Fruit fly (Drosophila melanogaster) whole organism, prepupa: Measurements from ENCODE around the gene bip1.

Experiments
- CG1621 ChIP-seq: fragments of 200-800 bp; sonication (Bioruptor generic); optimal IDR thresholded peaks from 3 replicates; lab custom pipeline; 2018; ENCODE audit warnings: missing biosample characterization, mild to moderate bottlenecking, missing genetic modification characterization
- CG3919 ChIP-seq: fragments of 200-800 bp; sonication (Bioruptor generic); optimal IDR thresholded peaks from 3 replicates; lab custom pipeline; 2016; ENCODE audit warnings: missing biosample characterization, missing genetic modification characterization
- CG6854 ChIP-seq: fragments of 200-800 bp; sonication (Bioruptor generic); optimal IDR thresholded peaks from 2 replicates; lab custom pipeline; 2017; ENCODE audit warnings: missing biosample characterization, mild to moderate bottlenecking, missing genetic modification characterization
- CG9139 ChIP-seq: fragments of 200-800 bp; sonication (Bioruptor generic); optimal IDR thresholded peaks from 3 replicates; lab custom pipeline; 2017; ENCODE audit warnings: missing biosample characterization, mild to moderate bottlenecking, missing genetic modification characterization
- Hr39 ChIP-seq: fragments of 200-800 bp; sonication (Bioruptor generic); optimal IDR thresholded peaks from 2 replicates; lab custom pipeline; 2016; ENCODE audit warnings: missing biosample characterization, missing genetic modification characterization
- Lpt ChIP-seq: fragments of 200-800 bp; sonication (Bioruptor generic); optimal IDR thresholded peaks from 3 replicates; lab custom pipeline; 2016; ENCODE audit warnings: missing biosample characterization, missing genetic modification characterization
- Smox ChIP-seq: fragments of 200-800 bp; sonication (Bioruptor generic); optimal IDR thresholded peaks from 3 replicates; lab custom pipeline; 2016; ENCODE audit warnings: missing biosample characterization, missing genetic modification characterization
- Sox14 ChIP-seq: fragments of 200-800 bp; sonication (Bioruptor generic); optimal IDR thresholded peaks from 3 replicates; lab custom pipeline; 2016; ENCODE audit warnings: missing biosample characterization, missing genetic modification characterization
- dac ChIP-seq: fragments of 200-800 bp; sonication (Bioruptor generic); optimal IDR thresholded peaks from 2 replicates; lab custom pipeline; 2017; ENCODE audit warnings: missing biosample characterization, mild to moderate bottlenecking, missing genetic modification characterization

dm6 chr3L:8081822-8082221 is 23.3 kb upstream of the bip1 start:
- no peak for TF ChIP-seq dac (GFP tag; lab: Kevin White, UChicago)
- TF ChIP-seq Sox14 (GFP tag; lab: Kevin White, UChicago), result peak; percentile 48
- no peak for TF ChIP-seq CG9139 (GFP tag; lab: Kevin White, UChicago)
- peak; percentile 71 for TF ChIP-seq CG6854
- TF ChIP-seq CG1621, result peak; percentile 16
- TF ChIP-seq Hr39 (GFP tag; lab: Kevin White, UChicago), result no peak
- peak; percentile 28 for TF ChIP-seq Smox (GFP tag; lab: Kevin White, UChicago)
- peak; percentile 63 for TF ChIP-seq CG3919 (GFP tag; lab: Kevin White, UChicago)
- TF ChIP-seq Lpt (GFP tag; lab: Kevin White, UChicago), result no peak
